Worm (Caenorhabditis elegans) whole organism, early embryonic: Measurements from ENCODE around the gene dpy-19.

ENCODE experiments used
- B0310.2 ChIP-seq: sonication (generic microtip); optimal IDR thresholded peaks from 2 replicates; lab custom pipeline; 2016; ENCODE audit warnings: mild to moderate bottlenecking, missing genetic modification characterization, missing compliant biosample characterization
- F13C5.2 ChIP-seq: sonication (generic microtip); optimal IDR thresholded peaks from 2 replicates; lab custom pipeline; 2017; ENCODE audit warnings: mild to moderate bottlenecking, missing genetic modification characterization, inconsistent platforms, missing compliant biosample characterization
- ama-1 ChIP-seq: fragments of 150-350 bp; optimal IDR thresholded peaks from 2 replicates; lab custom pipeline; 2014
- ceh-13 ChIP-seq: fragments of 200-800 bp; sonication (Bioruptor generic); optimal IDR thresholded peaks from 2 replicates; lab custom pipeline; 2018; ENCODE audit warnings: mild to moderate bottlenecking, missing genetic modification characterization, missing compliant biosample characterization
- ets-7 ChIP-seq: sonication (generic microtip); optimal IDR thresholded peaks from 2 replicates; lab custom pipeline; 2016; ENCODE audit warnings: missing genotype, missing genetic modification characterization, missing compliant biosample characterization
- flt-1 ChIP-seq: fragments of 200-800 bp; sonication (Bioruptor generic); IDR thresholded peaks from 2 replicates; pipeline ENCODE4 v1.3.6; 2022; ENCODE audit warnings: missing genetic modification characterization, missing compliant biosample characterization
- hmbx-1 ChIP-seq: sonication (generic microtip); optimal IDR thresholded peaks from 2 replicates; lab custom pipeline; 2016; ENCODE audit warnings: mild to moderate bottlenecking, missing genetic modification characterization, missing compliant biosample characterization
- hnd-1 ChIP-seq: sonication (generic microtip); optimal IDR thresholded peaks from 2 replicates; lab custom pipeline; 2016; ENCODE audit warnings: missing genetic modification characterization, missing compliant biosample characterization
- pes-1 ChIP-seq: fragments of 200-800 bp; sonication (Bioruptor generic); IDR thresholded peaks from 2 replicates; pipeline ENCODE4 v1.3.6; 2022; ENCODE audit warnings: missing genetic modification reagents, missing genetic modification characterization, missing compliant biosample characterization
- scrt-1 ChIP-seq: fragments of 200-800 bp; sonication (Bioruptor generic); IDR thresholded peaks from 2 replicates; pipeline ENCODE4 v1.3.6; 2022; ENCODE audit warnings: missing genetic modification characterization, missing compliant biosample characterization
- sea-1 ChIP-seq: fragments of 200-800 bp; sonication (Bioruptor generic); conservative IDR thresholded peaks from 2 replicates; pipeline ENCODE4 v1.3.6; 2022; ENCODE audit warnings: missing genetic modification characterization, missing compliant biosample characterization
- tbx-11 ChIP-seq: fragments of 200-800 bp; sonication (Bioruptor generic); IDR thresholded peaks from 2 replicates; pipeline ENCODE4 v1.3.6; 2022; ENCODE audit warnings: missing genetic modification characterization, missing compliant biosample characterization
- tbx-37 ChIP-seq: fragments of 200-800 bp; sonication (Bioruptor generic); conservative IDR thresholded peaks from 2 replicates; pipeline ENCODE4 v1.3.6; 2022; ENCODE audit warnings: missing genetic modification reagents, missing genetic modification characterization, missing compliant biosample characterization

DNA sequence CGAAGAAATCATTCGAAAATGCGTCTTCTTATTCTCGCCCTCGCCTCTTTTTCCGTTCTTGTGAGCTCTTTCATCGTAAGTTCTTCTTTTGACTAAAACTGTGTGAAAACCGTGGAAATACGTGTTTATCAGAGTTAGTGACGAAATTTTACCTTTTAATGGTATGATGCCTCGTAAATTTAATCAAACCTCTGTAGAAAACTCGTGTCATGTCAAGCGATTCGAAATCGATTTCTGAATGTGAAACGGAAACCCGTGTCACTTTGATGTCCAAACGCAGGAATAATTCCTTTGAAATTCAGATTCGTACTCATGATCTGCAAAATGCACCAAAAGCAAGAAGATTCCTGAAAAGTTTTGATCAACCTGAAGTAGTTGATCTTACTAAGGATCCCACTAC, 18.7 kb downstream of the dpy-19 start, which contains the start of gene F22B7.3:
- TF ChIP-seq ama-1 = no peak
- TF ChIP-seq scrt-1 (GFP tag; lab: Robert Waterston, UW) = no peak
- no peak for TF ChIP-seq B0310.2 (tag; lab: Kevin White, UChicago)
- no peak for TF ChIP-seq flt-1 (GFP tag; lab: Robert Waterston, UW)
- no peak for TF ChIP-seq sea-1 (GFP tag; lab: Robert Waterston, UW)
- TF ChIP-seq tbx-37 = no peak
- no peak for TF ChIP-seq tbx-11
- no peak for TF ChIP-seq pes-1 (GFP tag; lab: Robert Waterston, UW)
- no peak for TF ChIP-seq hmbx-1 (tag; lab: Kevin White, UChicago)
- no peak for TF ChIP-seq hnd-1
- no peak for TF ChIP-seq F13C5.2 (tag; lab: Kevin White, UChicago)
- TF ChIP-seq ceh-13 (GFP tag; lab: Kevin White, UChicago) = no peak
- TF ChIP-seq ets-7 (tag; lab: Kevin White, UChicago) = no peak
